Worm (Caenorhabditis elegans) whole organism, L1 larva: Measurements from ENCODE around the gene ZK652.8.

ENCODE experiments used
- aly-2 ChIP-seq: fragments of 150-350 bp; optimal IDR thresholded peaks from 2 replicates; lab custom pipeline; 2014; ENCODE audit warnings: missing biosample characterization, missing genetic modification characterization
- hpl-2 ChIP-seq: fragments of 150-350 bp; optimal IDR thresholded peaks from 2 replicates; lab custom pipeline; 2014; ENCODE audit warnings: missing biosample characterization, missing genetic modification reagents, missing genetic modification characterization
- lin-39 ChIP-seq: fragments of 150-350 bp; optimal IDR thresholded peaks from 2 replicates; lab custom pipeline; 2014; ENCODE audit warnings: missing biosample characterization, missing genetic modification reagents, missing genetic modification characterization
- tbx-2 ChIP-seq: sonication (generic microtip); optimal IDR thresholded peaks from 2 replicates; lab custom pipeline; 2016; ENCODE audit warnings: missing genetic modification characterization, missing compliant biosample characterization

DNA sequence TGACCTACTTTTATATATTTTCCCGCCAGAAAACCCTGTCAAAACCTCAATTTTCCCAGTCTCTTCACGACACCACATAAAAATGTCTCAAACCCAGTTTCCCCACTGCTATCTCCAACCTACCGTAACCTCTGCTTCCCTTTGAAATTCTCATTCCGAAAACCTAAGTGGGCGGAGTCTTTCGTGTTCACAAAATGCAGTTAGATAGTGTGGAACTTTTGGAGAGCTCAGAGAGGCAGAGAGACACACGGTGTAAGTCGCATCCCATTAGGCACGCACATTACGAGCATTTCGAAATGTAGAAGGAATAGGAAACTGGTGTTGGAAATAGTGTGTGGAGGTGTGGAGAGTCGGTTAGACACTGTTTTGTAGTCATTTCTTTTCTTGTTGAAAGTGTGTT, 23.6 kb downstream of the ZK652.8 start:
- no peak for TF ChIP-seq aly-2 (tag; lab: Kevin White, UChicago)
- no peak for TF ChIP-seq hpl-2 (GFP tag; lab: Kevin White, UChicago)
- TF ChIP-seq tbx-2: no peak
- no peak for TF ChIP-seq lin-39 (tag; lab: Kevin White, UChicago)
